Worm (Caenorhabditis elegans) whole organism, mixed stage, embryonic: ENCODE measurements around the gene C54C6.7.
A peak's percentile ranks its signal among the peaks of the same experiment; 100 is the strongest.

Source experiments
- M03D4.4 ChIP-seq: sonication (generic microtip); optimal IDR thresholded peaks from 2 replicates; lab custom pipeline; 2017; ENCODE audit warnings: mild to moderate bottlenecking, missing genetic modification characterization, missing compliant biosample characterization
- bed-3 ChIP-seq: fragments of 200-800 bp; sonication (Bioruptor generic); optimal IDR thresholded peaks from 3 replicates; lab custom pipeline; 2018; ENCODE audit warnings: mild to moderate bottlenecking, missing genetic modification characterization, moderate library complexity, missing compliant biosample characterization
- blmp-1 ChIP-seq: fragments of 150-350 bp; optimal IDR thresholded peaks from 2 replicates; lab custom pipeline; 2014; ENCODE audit warnings: missing biosample characterization, missing genetic modification characterization
- ceh-39 ChIP-seq: fragments of 150-350 bp; optimal IDR thresholded peaks from 2 replicates; lab custom pipeline; 2014; ENCODE audit warnings: missing biosample characterization, missing genetic modification characterization
- ceh-43 ChIP-seq: fragments of 200-800 bp; sonication (Bioruptor generic); optimal IDR thresholded peaks from 2 replicates; lab custom pipeline; 2018; ENCODE audit warnings: mild to moderate bottlenecking, missing genetic modification characterization, moderate library complexity, missing compliant biosample characterization
- ceh-83 ChIP-seq: fragments of 200-800 bp; sonication (Bioruptor generic); optimal IDR thresholded peaks from 2 replicates; lab custom pipeline; 2018; ENCODE audit warnings: mild to moderate bottlenecking, missing genetic modification characterization, missing compliant biosample characterization
- ces-1 ChIP-seq: fragments of 150-350 bp; optimal IDR thresholded peaks from 2 replicates; lab custom pipeline; 2014; ENCODE audit warnings: missing biosample characterization, missing genetic modification reagents, missing genetic modification characterization
- cnd-1 ChIP-seq: fragments of 200-800 bp; sonication (Bioruptor generic); optimal IDR thresholded peaks from 2 replicates; lab custom pipeline; 2018; ENCODE audit warnings: mild to moderate bottlenecking, missing genetic modification characterization, missing compliant biosample characterization
- drap-1 ChIP-seq: fragments of 200-800 bp; sonication (Bioruptor generic); optimal IDR thresholded peaks from 3 replicates; lab custom pipeline; 2018; ENCODE audit warnings: mild to moderate bottlenecking, missing genetic modification characterization, missing compliant biosample characterization
- elt-1 ChIP-seq: sonication (generic microtip); optimal IDR thresholded peaks from 2 replicates; lab custom pipeline; 2017; ENCODE audit warnings: missing genetic modification characterization, mild to moderate bottlenecking, missing compliant biosample characterization, antibody characterized with exemption, moderate library complexity, borderline replicate concordance; ENCODE audit not compliant: insufficient read depth
- elt-3 ChIP-seq: fragments of 150-350 bp; optimal IDR thresholded peaks from 2 replicates; lab custom pipeline; 2014; ENCODE audit warnings: missing biosample characterization, missing genetic modification characterization
- flh-1 ChIP-seq: fragments of 200-800 bp; sonication (Bioruptor generic); optimal IDR thresholded peaks from 2 replicates; lab custom pipeline; 2018; ENCODE audit warnings: mild to moderate bottlenecking, missing genetic modification characterization, moderate library complexity, missing compliant biosample characterization
- ham-2 ChIP-seq: fragments of 200-800 bp; sonication (Bioruptor generic); optimal IDR thresholded peaks from 2 replicates; lab custom pipeline; 2018; ENCODE audit warnings: mild to moderate bottlenecking, missing genetic modification characterization, missing compliant biosample characterization
- hlh-1 ChIP-seq: fragments of 150-350 bp; optimal IDR thresholded peaks from 2 replicates; lab custom pipeline; 2014; ENCODE audit warnings: missing biosample characterization, missing genetic modification reagents, missing genetic modification characterization
- lin-13 ChIP-seq: fragments of 150-350 bp; optimal IDR thresholded peaks from 2 replicates; lab custom pipeline; 2014; ENCODE audit warnings: missing biosample characterization, missing genetic modification characterization
- lin-32 ChIP-seq: fragments of 200-800 bp; sonication (Bioruptor generic); optimal IDR thresholded peaks from 2 replicates; lab custom pipeline; 2018; ENCODE audit warnings: mild to moderate bottlenecking, missing genetic modification characterization, missing compliant biosample characterization
- lsy-2 ChIP-seq: fragments of 150-350 bp; optimal IDR thresholded peaks from 2 replicates; lab custom pipeline; 2014; ENCODE audit warnings: missing biosample characterization, missing genetic modification characterization
- mab-5 ChIP-seq: fragments of 150-350 bp; optimal IDR thresholded peaks from 2 replicates; lab custom pipeline; 2014; ENCODE audit warnings: missing biosample characterization, missing genetic modification characterization
- mep-1 ChIP-seq: fragments of 150-350 bp; optimal IDR thresholded peaks from 2 replicates; lab custom pipeline; 2017; ENCODE audit warnings: missing biosample characterization, missing genetic modification reagents, missing genetic modification characterization, inconsistent platforms
- mls-2 ChIP-seq: sonication (generic microtip); optimal IDR thresholded peaks from 2 replicates; lab custom pipeline; 2016; ENCODE audit warnings: mild to moderate bottlenecking, missing genetic modification characterization, moderate library complexity, missing compliant biosample characterization
- nhr-12 ChIP-seq: fragments of 150-350 bp; optimal IDR thresholded peaks from 2 replicates; lab custom pipeline; 2014; ENCODE audit warnings: missing biosample characterization, missing genetic modification characterization
- nhr-2 ChIP-seq: fragments of 150-350 bp; optimal IDR thresholded peaks from 2 replicates; lab custom pipeline; 2014; ENCODE audit warnings: missing biosample characterization, missing genetic modification characterization
- nhr-237 ChIP-seq: fragments of 150-350 bp; optimal IDR thresholded peaks from 2 replicates; lab custom pipeline; 2014; ENCODE audit warnings: missing biosample characterization, missing genetic modification characterization
- nhr-28 ChIP-seq: fragments of 150-350 bp; optimal IDR thresholded peaks from 2 replicates; lab custom pipeline; 2014; ENCODE audit warnings: missing biosample characterization, missing genetic modification characterization
- nhr-76 ChIP-seq: sonication (generic microtip); optimal IDR thresholded peaks from 2 replicates; lab custom pipeline; 2017; ENCODE audit warnings: missing biosample characterization, missing genetic modification characterization
- pha-4 ChIP-seq: fragments of 150-350 bp; optimal IDR thresholded peaks from 2 replicates; lab custom pipeline; 2018; ENCODE audit warnings: missing biosample characterization, missing genetic modification reagents, missing genetic modification characterization
- sem-2 ChIP-seq: fragments of 200-800 bp; sonication (Bioruptor generic); optimal IDR thresholded peaks from 2 replicates; lab custom pipeline; 2018; ENCODE audit warnings: mild to moderate bottlenecking, missing genetic modification characterization, missing compliant biosample characterization
- snpc-4 ChIP-seq: fragments of 150-350 bp; optimal IDR thresholded peaks from 2 replicates; lab custom pipeline; 2014; ENCODE audit warnings: missing biosample characterization, missing genetic modification characterization
- sptf-1 ChIP-seq: sonication (generic microtip); optimal IDR thresholded peaks from 2 replicates; lab custom pipeline; 2017; ENCODE audit warnings: mild to moderate bottlenecking, missing genetic modification characterization, moderate library complexity, missing compliant biosample characterization
- tbx-8 ChIP-seq: fragments of 200-800 bp; sonication (Bioruptor generic); optimal IDR thresholded peaks from 2 replicates; lab custom pipeline; 2018; ENCODE audit warnings: mild to moderate bottlenecking, missing genetic modification characterization, moderate library complexity, missing compliant biosample characterization
- unc-120 ChIP-seq: sonication (generic microtip); optimal IDR thresholded peaks from 2 replicates; lab custom pipeline; 2017; ENCODE audit warnings: missing genetic modification characterization, missing compliant biosample characterization; ENCODE audit not compliant: poor library complexity, severe bottlenecking
- unc-39 ChIP-seq: fragments of 150-350 bp; optimal IDR thresholded peaks from 2 replicates; lab custom pipeline; 2014; ENCODE audit warnings: missing biosample characterization, missing genetic modification characterization
- unc-62 ChIP-seq: fragments of 150-350 bp; optimal IDR thresholded peaks from 2 replicates; lab custom pipeline; 2014; ENCODE audit warnings: missing biosample characterization, missing genetic modification reagents, missing genetic modification characterization
- zip-8 ChIP-seq: fragments of 150-350 bp; optimal IDR thresholded peaks from 2 replicates; lab custom pipeline; 2014; ENCODE audit warnings: missing biosample characterization, missing genetic modification characterization
- ztf-11 ChIP-seq: fragments of 150-350 bp; optimal IDR thresholded peaks from 2 replicates; lab custom pipeline; 2014; ENCODE audit warnings: missing biosample characterization, missing genetic modification characterization

C54C6.7 gene

DNA sequence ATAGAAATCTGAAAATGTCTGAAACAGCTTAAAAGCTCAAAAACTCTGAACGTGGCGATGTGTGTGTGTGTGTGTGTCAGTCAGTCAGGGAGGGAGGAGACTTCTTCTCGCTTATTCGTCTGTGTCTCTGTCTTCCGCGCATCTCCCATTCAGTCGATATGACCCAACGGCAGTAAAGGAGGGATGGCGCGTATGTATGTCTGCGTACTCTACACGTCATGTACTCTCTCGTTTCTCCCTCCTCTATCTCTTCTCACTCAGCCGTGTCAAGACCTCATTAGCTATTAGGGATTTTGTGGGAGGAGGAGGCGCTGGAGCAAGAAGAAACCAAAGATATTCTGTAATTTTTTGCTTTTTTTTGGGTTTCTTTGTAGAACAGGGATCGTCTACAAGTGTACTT is 14.2 kb downstream of the C54C6.7 start:
- TF ChIP-seq ztf-11 (tag; lab: Kevin White, UChicago) (no peak), snpc-4 (tag; lab: Kevin White, UChicago) (no peak), hlh-1 (tag; lab: Kevin White, UChicago) (peak; percentile 33), tbx-8 (GFP tag; lab: Kevin White, UChicago) (peak; percentile 2), ham-2 (GFP tag; lab: Kevin White, UChicago) (peak; percentile 72), ces-1 (GFP tag; lab: Kevin White, UChicago) (peak; percentile 89), nhr-12 (tag; lab: Kevin White, UChicago) (no peak), elt-1 (no peak), mep-1 (peak; percentile 92), drap-1 (GFP tag; lab: Kevin White, UChicago) (no peak), nhr-28 (tag; lab: Kevin White, UChicago) (no peak), pha-4 (tag; lab: Kevin White, UChicago) (peak; percentile 59), lin-32 (GFP tag; lab: Kevin White, UChicago) (no peak), zip-8 (no peak), M03D4.4 (no peak), bed-3 (no peak), lin-13 (tag; lab: Kevin White, UChicago) (peak; percentile 36), unc-120 (tag; lab: Kevin White, UChicago) (peak; percentile 94), nhr-237 (tag; lab: Kevin White, UChicago) (peak; percentile 17), lsy-2 (tag; lab: Kevin White, UChicago) (no peak), cnd-1 (tag; lab: Kevin White, UChicago) (no peak), nhr-76 (tag; lab: Kevin White, UChicago) (no peak), mls-2 (tag; lab: Kevin White, UChicago) (no peak), flh-1 (no peak), sptf-1 (tag; lab: Kevin White, UChicago) (no peak), ceh-83 (GFP tag; lab: Kevin White, UChicago) (no peak), elt-3 (no peak), ceh-43 (GFP tag; lab: Kevin White, UChicago) (no peak), unc-62 (GFP tag; lab: Kevin White, UChicago) (peak; percentile 62), nhr-2 (tag; lab: Kevin White, UChicago) (peak; percentile 53), sem-2 (no peak), mab-5 (tag; lab: Kevin White, UChicago) (no peak), unc-39 (tag; lab: Kevin White, UChicago) (no peak), blmp-1 (tag; lab: Kevin White, UChicago) (no peak), ceh-39 (tag; lab: Kevin White, UChicago) (peak; percentile 64)

DNA sequence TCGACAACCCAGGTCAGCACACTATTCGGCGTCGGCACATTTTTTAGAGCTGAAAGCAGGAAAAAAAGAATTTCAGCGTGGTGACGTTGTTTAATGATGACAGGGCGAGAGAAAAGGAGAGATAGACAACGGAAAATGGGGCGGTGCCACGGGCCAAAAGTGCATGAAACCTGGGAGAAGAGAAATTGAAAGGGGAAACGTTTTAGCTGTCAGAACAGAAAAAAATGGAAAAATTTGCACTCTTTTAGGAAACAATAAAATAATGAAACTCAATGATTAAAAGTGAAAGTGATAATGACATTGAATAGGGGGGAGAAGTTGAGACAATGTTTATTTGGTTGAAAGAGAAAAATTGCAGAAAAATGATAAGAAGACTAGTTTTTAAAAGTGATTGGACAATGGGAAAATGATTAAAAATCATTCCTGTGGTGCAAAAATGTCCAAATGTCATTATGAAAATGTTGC is 16.4 kb downstream of the C54C6.7 start, which contains the start of gene pitp-1:
Gene pitp-1 (minus strand): TSS at position 51 of the 465 bp plus-strand sequence.
- TF ChIP-seq nhr-28 (tag; lab: Kevin White, UChicago): no peak
- TF ChIP-seq lsy-2 (tag; lab: Kevin White, UChicago): no peak
- no peak for TF ChIP-seq unc-39 (tag; lab: Kevin White, UChicago)
- no peak for TF ChIP-seq mep-1
- TF ChIP-seq drap-1 (GFP tag; lab: Kevin White, UChicago): no peak
- TF ChIP-seq pha-4 (tag; lab: Kevin White, UChicago): no peak
- TF ChIP-seq sptf-1 (tag; lab: Kevin White, UChicago): no peak
- no peak for TF ChIP-seq nhr-76 (tag; lab: Kevin White, UChicago)

DNA sequence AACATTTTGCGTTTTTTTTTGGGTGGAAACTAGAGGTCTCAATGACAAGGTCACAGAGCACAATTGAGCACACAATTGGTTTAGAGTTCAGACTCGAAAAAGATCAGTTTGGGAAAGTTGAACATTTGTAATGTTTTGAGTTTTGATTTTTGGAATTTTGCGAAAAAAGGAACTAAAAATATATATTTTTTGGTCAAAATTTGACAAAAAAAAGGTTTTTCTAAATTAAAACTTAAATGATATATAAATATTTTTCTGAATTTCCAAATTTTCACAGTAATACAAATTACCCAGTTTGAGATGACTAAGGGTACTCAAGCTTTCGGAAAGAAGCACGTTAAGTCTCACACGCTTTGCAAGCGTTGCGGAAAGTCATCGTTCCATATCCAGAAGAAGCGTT is 17.9 kb downstream of the C54C6.7 start, which contains the start of gene rpl-37:
Gene rpl-37 (plus strand): TSS at position 301 of the 400 bp plus-strand sequence.
- no peak for TF ChIP-seq nhr-28 (tag; lab: Kevin White, UChicago)
- TF ChIP-seq unc-120 (tag; lab: Kevin White, UChicago): no peak
- no peak for TF ChIP-seq blmp-1 (tag; lab: Kevin White, UChicago)
- TF ChIP-seq mab-5 (tag; lab: Kevin White, UChicago): no peak
- no peak for TF ChIP-seq snpc-4 (tag; lab: Kevin White, UChicago)
- no peak for TF ChIP-seq unc-62 (GFP tag; lab: Kevin White, UChicago)
- no peak for TF ChIP-seq sptf-1 (tag; lab: Kevin White, UChicago)
- TF ChIP-seq pha-4 (tag; lab: Kevin White, UChicago): no peak
- no peak for TF ChIP-seq nhr-2 (tag; lab: Kevin White, UChicago)
